Fruit fly (Drosophila melanogaster) whole organism, prepupa: ENCODE data around the gene CG5122.
A peak's percentile ranks its signal among the peaks of the same experiment; 100 is the strongest.

Experiments used
- CG11762 ChIP-seq: fragments of 200-800 bp; sonication (Bioruptor generic); optimal IDR thresholded peaks from 3 replicates; lab custom pipeline; 2016; ENCODE audit warnings: missing biosample characterization, missing genetic modification characterization; ENCODE audit not compliant: insufficient read depth
- CG31627 ChIP-seq: fragments of 200-800 bp; sonication (Bioruptor generic); optimal IDR thresholded peaks from 3 replicates; lab custom pipeline; 2016; ENCODE audit warnings: missing biosample characterization, missing genetic modification characterization
- CG32006 ChIP-seq: fragments of 200-800 bp; sonication (Bioruptor generic); optimal IDR thresholded peaks from 3 replicates; lab custom pipeline; 2017; ENCODE audit warnings: missing biosample characterization, mild to moderate bottlenecking, missing genetic modification characterization
- CG6854 ChIP-seq: fragments of 200-800 bp; sonication (Bioruptor generic); optimal IDR thresholded peaks from 2 replicates; lab custom pipeline; 2017; ENCODE audit warnings: missing biosample characterization, mild to moderate bottlenecking, missing genetic modification characterization
- CG7368 ChIP-seq: fragments of 200-800 bp; sonication (Bioruptor generic); optimal IDR thresholded peaks from 3 replicates; lab custom pipeline; 2016; ENCODE audit warnings: missing biosample characterization, missing genetic modification characterization
- Smox ChIP-seq: fragments of 200-800 bp; sonication (Bioruptor generic); optimal IDR thresholded peaks from 3 replicates; lab custom pipeline; 2016; ENCODE audit warnings: missing biosample characterization, missing genetic modification characterization
- acj6 ChIP-seq: fragments of 200-800 bp; sonication (Bioruptor generic); optimal IDR thresholded peaks from 3 replicates; lab custom pipeline; 2016; ENCODE audit warnings: missing biosample characterization, missing genetic modification characterization
- cyc ChIP-seq: fragments of 200-800 bp; sonication (Bioruptor generic); optimal IDR thresholded peaks from 3 replicates; lab custom pipeline; 2016; ENCODE audit warnings: missing biosample characterization, missing genetic modification characterization
- fd85E ChIP-seq: fragments of 200-800 bp; sonication (Bioruptor generic); optimal IDR thresholded peaks from 3 replicates; lab custom pipeline; 2016; ENCODE audit warnings: missing biosample characterization, missing genetic modification characterization

- TF ChIP-seq acj6 (GFP tag; lab: Kevin White, UChicago), result peak; percentile 56
- peak; percentile 24 for TF ChIP-seq CG11762 (GFP tag; lab: Kevin White, UChicago)
- no peak for TF ChIP-seq CG31627 (GFP tag; lab: Kevin White, UChicago)
- peak; percentile 9 for TF ChIP-seq cyc (GFP tag; lab: Kevin White, UChicago)
- no peak for TF ChIP-seq fd85E (GFP tag; lab: Kevin White, UChicago)
- TF ChIP-seq CG32006 (GFP tag; lab: Kevin White, UChicago), result peak; percentile 61
- peak; percentile 35 for TF ChIP-seq CG7368
- TF ChIP-seq Smox (GFP tag; lab: Kevin White, UChicago), result peak; percentile 11
- TF ChIP-seq CG6854 (GFP tag; lab: Kevin White, UChicago), result no peak
Observed at dm6 chr2L:13146254-13146653, 15.9 kb downstream of the CG5122 start.
